Worm (Caenorhabditis elegans) whole organism, midembryonic: ENCODE measurements around the gene srx-58.

ENCODE experiments used
- T22C8.4 ChIP-seq: fragments of 200-800 bp; sonication (Bioruptor generic); IDR thresholded peaks from 2 replicates; pipeline ENCODE4 v1.3.6; 2022; ENCODE audit warnings: missing genetic modification characterization, missing compliant biosample characterization
- cog-1 ChIP-seq: sonication (generic microtip); optimal IDR thresholded peaks from 2 replicates; lab custom pipeline; 2016; ENCODE audit warnings: missing genetic modification characterization, missing compliant biosample characterization
- flt-1 ChIP-seq: fragments of 200-800 bp; sonication (Bioruptor generic); IDR thresholded peaks from 2 replicates; pipeline ENCODE4 v1.3.6; 2022; ENCODE audit warnings: missing genetic modification characterization, missing compliant biosample characterization
- klf-2 ChIP-seq: fragments of 200-800 bp; sonication (Bioruptor generic); conservative IDR thresholded peaks from 2 replicates; pipeline ENCODE4 v1.3.6; 2022; ENCODE audit warnings: missing genetic modification reagents, missing genetic modification characterization, missing compliant biosample characterization
- med-1 ChIP-seq: sonication (generic microtip); optimal IDR thresholded peaks from 2 replicates; lab custom pipeline; 2017; ENCODE audit warnings: missing genetic modification characterization, mild to moderate bottlenecking, missing compliant biosample characterization, antibody characterized with exemption, missing genetic modification reagents; ENCODE audit not compliant: insufficient read depth
- ref-1 ChIP-seq: fragments of 200-800 bp; sonication (Bioruptor generic); conservative IDR thresholded peaks from 2 replicates; pipeline ENCODE4 v1.3.6; 2022; ENCODE audit warnings: missing genetic modification reagents, missing genetic modification characterization, missing compliant biosample characterization
- tab-1 ChIP-seq: fragments of 200-800 bp; sonication (Bioruptor generic); IDR thresholded peaks from 2 replicates; pipeline ENCODE4 v1.3.6; 2022; ENCODE audit warnings: missing genetic modification characterization, missing compliant biosample characterization
- ztf-23 ChIP-seq: fragments of 200-800 bp; sonication (Bioruptor generic); IDR thresholded peaks from 2 replicates; pipeline ENCODE4 v1.3.6; 2022; ENCODE audit warnings: missing genetic modification reagents, missing genetic modification characterization, missing compliant biosample characterization
- ztf-29 ChIP-seq: fragments of 200-800 bp; sonication (Bioruptor generic); IDR thresholded peaks from 2 replicates; pipeline ENCODE4 v1.3.6; 2022; ENCODE audit warnings: missing genetic modification reagents, missing genetic modification characterization, missing compliant biosample characterization

DNA sequence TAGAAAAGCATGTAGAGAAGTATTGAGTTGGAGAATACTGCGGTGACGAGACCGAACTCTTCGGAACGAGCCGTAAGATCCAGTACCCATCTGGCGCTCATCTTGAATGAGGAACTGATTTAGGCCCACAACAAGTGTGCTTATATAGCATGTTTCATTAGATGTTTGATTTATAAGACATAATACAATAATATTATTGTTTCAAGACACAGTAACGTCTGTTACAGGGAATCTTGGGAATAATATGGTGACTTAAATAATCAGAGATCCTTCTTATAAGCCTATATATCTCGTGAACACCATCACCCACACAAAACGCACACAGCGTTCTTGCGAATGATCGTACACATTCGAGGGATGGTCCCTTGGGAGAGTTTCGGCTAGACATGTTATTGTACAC lies 31.3 kb downstream of the srx-58 start, which contains the start of gene str-88:
- TF ChIP-seq med-1 (GFP tag; lab: Kevin White, UChicago): no peak
- TF ChIP-seq T22C8.4: no peak
- no peak for TF ChIP-seq ztf-29 (GFP tag; lab: Robert Waterston, UW)
- TF ChIP-seq ztf-23 (GFP tag; lab: Robert Waterston, UW): no peak
- TF ChIP-seq ref-1 (GFP tag; lab: Robert Waterston, UW): no peak
- TF ChIP-seq flt-1 (GFP tag; lab: Robert Waterston, UW): no peak
- TF ChIP-seq tab-1 (GFP tag; lab: Robert Waterston, UW): no peak
- no peak for TF ChIP-seq klf-2 (GFP tag; lab: Robert Waterston, UW)
- TF ChIP-seq cog-1 (tag; lab: Kevin White, UChicago): no peak
